Worm (Caenorhabditis elegans): ENCODE results near the gene T08G5.2.
"Not testable (repeated sequence)": the region's sequence is repeated elsewhere in the genome, so short reads cannot be mapped to it uniquely, and the experiment has no call there.

The T08G5.2 gene

DNA sequence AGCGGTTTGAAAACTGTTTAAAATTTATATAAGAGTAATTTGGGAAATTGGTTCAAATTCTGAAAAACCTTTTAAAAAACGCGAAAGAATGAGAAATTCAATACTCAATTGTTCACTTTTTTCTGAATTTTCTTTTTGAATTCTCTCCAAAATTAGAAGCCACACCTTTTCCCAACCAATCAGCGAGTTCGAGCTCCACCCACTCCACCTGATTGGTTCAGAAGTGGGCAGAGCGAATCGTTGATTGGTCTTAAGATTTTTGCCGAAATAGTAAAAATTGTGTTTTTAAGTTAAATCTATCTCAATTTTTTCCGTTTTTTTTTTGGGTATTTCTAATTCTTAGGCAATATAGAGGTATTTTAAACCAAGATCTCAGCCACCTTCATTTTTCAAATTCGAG is 37.9 kb upstream of the T08G5.2 start:
- TF ChIP-seq egl-27 (tag; optimal IDR thresholded peaks at IDR 0.05) (no peak), nhr-10 (tag; optimal IDR thresholded peaks at IDR 0.05) (no peak), unc-39 (tag; optimal IDR thresholded peaks at IDR 0.05) (no peak), daf-12 (tag; optimal IDR thresholded peaks at IDR 0.05) (no peak), dmd-8 (GFP tag; IDR thresholded peaks at IDR 0.05) (no peak), pha-4 (GFP tag; IDR thresholded peaks at IDR 0.05) (no peak), pha-4 (tag; optimal IDR thresholded peaks at IDR 0.05) (no peak), mdt-29 (GFP tag; IDR thresholded peaks at IDR 0.05) (no peak), arid-1 (GFP tag; conservative IDR thresholded peaks at IDR 0.05) (no peak), snpc-4 (tag; optimal IDR thresholded peaks at IDR 0.05) (no peak), dmd-9 (GFP tag; IDR thresholded peaks at IDR 0.05) (no peak), spr-3 (GFP tag; optimal IDR thresholded peaks at IDR 0.05) (no peak), hmg-1.1 (GFP tag; IDR thresholded peaks at IDR 0.05) (no peak), ceh-62 (tag; optimal IDR thresholded peaks at IDR 0.05) (no peak), Y5F2A.4 (GFP tag; optimal IDR thresholded peaks at IDR 0.05) (no peak), dve-1 (tag; optimal IDR thresholded peaks at IDR 0.05; ENCODE audit: insufficient read depth) (no peak), skn-1 (tag; optimal IDR thresholded peaks at IDR 0.05) (no peak), zip-11 (GFP tag; IDR thresholded peaks at IDR 0.05) (no peak), aha-1 (tag) (no peak), aly-2 (tag; optimal IDR thresholded peaks at IDR 0.05) (no peak), daf-16 (GFP tag; optimal IDR thresholded peaks at IDR 0.05) (no peak), daf-16 (tag; optimal IDR thresholded peaks at IDR 0.05) (no peak)

DNA sequence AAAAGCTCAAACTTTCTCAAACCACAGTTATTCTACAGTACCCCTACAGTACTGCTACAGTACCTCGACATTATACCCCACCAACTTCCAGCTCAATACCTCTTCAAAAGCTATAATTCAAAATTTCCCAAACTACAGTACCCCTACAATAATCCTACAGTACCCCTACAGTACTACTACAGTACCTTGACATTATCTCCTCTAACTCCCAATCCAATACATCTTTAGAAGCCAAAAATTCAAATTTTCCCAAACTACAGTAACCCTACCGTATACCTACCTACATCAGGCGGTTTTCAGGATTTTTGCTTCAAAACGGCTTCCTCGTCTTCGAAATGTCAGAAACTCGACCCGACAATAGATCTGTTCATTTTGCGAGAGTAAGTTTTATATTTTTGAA is 31.4 kb upstream of the T08G5.2 start, which contains the start of gene F58D12.3:
Gene F58D12.3 (plus strand): TSS at position 301 of the 400 bp plus-strand sequence.
- no peak for TF ChIP-seq madf-5 (GFP tag; IDR thresholded peaks at IDR 0.05)
- TF ChIP-seq unc-62 (GFP tag; optimal IDR thresholded peaks at IDR 0.05 in 1 of 2), result peak in 1 of 2 experiments; percentile 32
- TF ChIP-seq unc-62 (tag; optimal IDR thresholded peaks at IDR 0.05), result no peak

DNA sequence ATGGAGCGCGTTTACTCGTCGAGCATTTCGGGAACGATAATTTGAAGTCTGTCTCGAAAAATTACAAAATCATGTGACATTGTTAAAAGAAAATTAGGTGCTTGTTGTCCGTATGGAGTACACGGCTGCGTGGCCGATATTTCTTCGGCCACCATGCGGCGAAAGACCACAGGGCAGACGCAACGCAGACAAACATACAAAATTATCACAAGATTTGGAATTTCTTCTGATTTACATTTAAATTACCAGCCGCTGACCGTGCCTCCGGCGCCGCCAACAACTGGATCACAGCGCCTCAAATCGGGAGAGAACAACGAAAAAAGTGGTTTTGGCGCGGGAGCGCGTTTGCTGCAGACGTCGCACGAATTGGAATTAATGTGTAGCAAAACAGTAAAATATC is 29.0 kb upstream of the T08G5.2 start:
- TF ChIP-seq F37D6.2 (tag; optimal IDR thresholded peaks at IDR 0.05), result peak; percentile 91
- TF ChIP-seq madf-9 (GFP tag; conservative IDR thresholded peaks at IDR 0.05), result peak; percentile 97
- peak; percentile 53 for TF ChIP-seq gei-8 (GFP tag; optimal IDR thresholded peaks at IDR 0.05)
- TF ChIP-seq lin-29 (GFP tag; IDR thresholded peaks at IDR 0.05), result peak; percentile 83
- peak; percentile 1 for TF ChIP-seq cey-2 (tag; optimal IDR thresholded peaks at IDR 0.05; ENCODE audit: borderline replicate concordance, insufficient read depth)
- TF ChIP-seq madf-5 (GFP tag; IDR thresholded peaks at IDR 0.05), result peak; percentile 55 to 97; a peak in 3 of 4 replicates
- TF ChIP-seq sdz-12 (GFP tag; optimal IDR thresholded peaks at IDR 0.05), result peak; percentile 85
- TF ChIP-seq tag-97 (GFP tag; IDR thresholded peaks at IDR 0.05), result peak; percentile 93
- peak; percentile 98 for TF ChIP-seq hlh-30 (tag; optimal IDR thresholded peaks at IDR 0.05; ENCODE audit: insufficient read depth)
- TF ChIP-seq nhr-41 (GFP tag; IDR thresholded peaks at IDR 0.05), result peak; percentile 74; the same call in 1 of the 2 replicates
- TF ChIP-seq ctbp-1 (GFP tag; IDR thresholded peaks at IDR 0.05), result peak; percentile 98
- TF ChIP-seq daf-8 (GFP tag; IDR thresholded peaks at IDR 0.05), result 0 out of 2 replicates have a peak, but pooled peaks have one; percentile 28
- TF ChIP-seq dmd-6 (GFP tag; IDR thresholded peaks at IDR 0.05), result peak; percentile 99
- peak; percentile 96 for TF ChIP-seq pha-4 (GFP tag; IDR thresholded peaks at IDR 0.05)
- TF ChIP-seq pha-4, unc-62 (tag; optimal IDR thresholded peaks at IDR 0.05): not testable (repeated sequence)
- TF ChIP-seq lir-3 (tag; optimal IDR thresholded peaks at IDR 0.05), result peak; percentile 26
- TF ChIP-seq nhr-42 (GFP tag; IDR thresholded peaks at IDR 0.05), result peak; percentile 97
- peak; percentile 95 for TF ChIP-seq saeg-2 (GFP tag; IDR thresholded peaks at IDR 0.05)
- peak; percentile 98 for TF ChIP-seq ceh-20 (GFP tag; IDR thresholded peaks at IDR 0.05)
- peak; percentile 98 for TF ChIP-seq tra-1 (GFP tag; IDR thresholded peaks at IDR 0.05)
- TF ChIP-seq duxl-1 (tag; optimal IDR thresholded peaks at IDR 0.05; ENCODE audit: poor library complexity), result peak; percentile 97
- TF ChIP-seq nhr-77 (tag; optimal IDR thresholded peaks at IDR 0.05), result peak; percentile 54
- TF ChIP-seq spr-3 (GFP tag; optimal IDR thresholded peaks at IDR 0.05), result peak; percentile 57
- peak; percentile 69 for TF ChIP-seq ces-1 (GFP tag; optimal IDR thresholded peaks at IDR 0.05)
- TF ChIP-seq Y75B8A.6 (GFP tag; IDR thresholded peaks at IDR 0.05), result peak; percentile 91; the same call in 1 of the 2 replicates
- peak in 1 of 2 experiments; percentile 99 for TF ChIP-seq unc-62 (GFP tag; optimal IDR thresholded peaks at IDR 0.05 in 1 of 2)
- peak; percentile 92 for TF ChIP-seq hmg-1.1 (GFP tag; IDR thresholded peaks at IDR 0.05)
- TF ChIP-seq php-3 (GFP tag; IDR thresholded peaks at IDR 0.05), result peak; percentile 97
- TF ChIP-seq ztf-7 (tag; optimal IDR thresholded peaks at IDR 0.05), result peak; percentile 70
